Worm (Caenorhabditis elegans): Measurements from ENCODE around the gene F13B12.7.

The F13B12.7 gene

DNA sequence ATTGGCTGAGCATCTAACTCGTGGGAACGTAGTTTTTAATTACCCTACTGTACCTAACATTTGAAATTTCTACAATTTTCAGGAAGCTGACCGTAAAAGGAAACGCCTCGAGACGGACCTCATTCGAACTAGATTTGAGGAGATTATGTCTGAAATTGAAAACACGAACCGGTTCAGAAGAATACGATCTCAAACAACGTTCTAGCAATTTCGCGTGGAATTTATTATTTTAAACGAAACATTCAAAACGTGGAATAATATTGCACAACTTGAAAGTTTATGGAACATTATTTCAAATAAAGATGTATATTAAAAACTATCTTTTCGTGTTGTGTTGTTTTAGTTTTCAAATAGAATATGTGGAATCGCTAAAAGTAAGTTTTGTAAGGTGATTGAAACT, at the start of gene F13B12.7:
TSS of gene F13B12.7 (plus strand) at position 301 of the 400 bp plus-strand sequence.
- no peak for TF ChIP-seq nhr-84 (tag; optimal IDR thresholded peaks at IDR 0.05)
- TF ChIP-seq nhr-85 (tag) = no peak
- no peak for TF ChIP-seq egl-27 (tag; optimal IDR thresholded peaks at IDR 0.05)
- no peak for TF ChIP-seq C34B4.2 (tag; optimal IDR thresholded peaks at IDR 0.05)
- TF ChIP-seq fkh-8 (tag; optimal IDR thresholded peaks at IDR 0.05) = no peak
- no peak for TF ChIP-seq vab-15 (tag; optimal IDR thresholded peaks at IDR 0.05)
- TF ChIP-seq nhr-20 (tag; optimal IDR thresholded peaks at IDR 0.05) = no peak
- no peak for TF ChIP-seq ztf-11 (tag; optimal IDR thresholded peaks at IDR 0.05)
- no peak for TF ChIP-seq zip-4 (GFP tag; optimal IDR thresholded peaks at IDR 0.05)
- no peak for TF ChIP-seq mdl-1 (tag; optimal IDR thresholded peaks at IDR 0.05)
- no peak for TF ChIP-seq zag-1 (tag; optimal IDR thresholded peaks at IDR 0.05)
- no peak for TF ChIP-seq tlp-1 (tag; optimal IDR thresholded peaks at IDR 0.05)
- no peak for TF ChIP-seq nhr-90 (tag; optimal IDR thresholded peaks at IDR 0.05; ENCODE audit: poor library complexity)
- no peak for TF ChIP-seq irx-1 (tag; optimal IDR thresholded peaks at IDR 0.05)
- no peak for TF ChIP-seq lin-15B (tag; optimal IDR thresholded peaks at IDR 0.05)
- no peak for TF ChIP-seq unc-62 (GFP tag; optimal IDR thresholded peaks at IDR 0.05)
- TF ChIP-seq ces-1 (GFP tag; optimal IDR thresholded peaks at IDR 0.05) = no peak
- no peak for TF ChIP-seq ceh-8 (GFP tag; optimal IDR thresholded peaks at IDR 0.05)

- TF ChIP-seq aly-2 (tag; optimal IDR thresholded peaks at IDR 0.05) = no peak
These were observed 48.8 kb upstream of the F13B12.7 start, which contains the start of gene R10H10.4 for ce11 chrIV:10394858-10395257. Gene R10H10.4 (minus strand): TSS chrIV:10394958.

DNA sequence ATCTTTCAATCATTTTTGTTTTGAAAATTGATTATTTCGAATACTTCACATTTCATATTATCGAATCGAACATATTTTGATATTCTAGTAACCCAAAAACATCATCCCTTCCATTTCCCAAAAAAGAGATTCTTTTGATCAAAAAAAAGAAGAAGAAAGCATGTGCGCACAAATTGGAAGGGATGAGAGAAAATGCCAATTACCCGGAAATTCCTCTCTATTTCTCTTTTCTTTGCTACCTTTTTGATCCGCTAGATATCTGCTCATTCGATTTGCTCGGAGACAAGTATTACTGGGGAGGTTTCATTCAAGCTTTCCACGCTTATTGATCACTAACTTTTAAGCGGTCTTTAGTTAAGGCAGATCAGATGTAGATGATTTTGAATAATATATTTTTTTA, 46.8 kb upstream of the F13B12.7 start:
- TF ChIP-seq pag-3 (tag; optimal IDR thresholded peaks at IDR 0.05; ENCODE audit: borderline replicate concordance, insufficient read depth) (no peak), skn-1 (tag; optimal IDR thresholded peaks at IDR 0.05) (no peak), dsc-1 (tag; optimal IDR thresholded peaks at IDR 0.05) (peak; percentile 54), C34B4.2 (tag; optimal IDR thresholded peaks at IDR 0.05) (no peak), lin-14 (GFP tag; optimal IDR thresholded peaks at IDR 0.05) (peak; percentile 77), xbp-1 (tag; optimal IDR thresholded peaks at IDR 0.05) (no peak), fkh-8 (tag; optimal IDR thresholded peaks at IDR 0.05) (peak; percentile 44), nhr-11 (tag; optimal IDR thresholded peaks at IDR 0.05) (no peak), sup-37 (GFP tag; optimal IDR thresholded peaks at IDR 0.05) (no peak), lin-13 (GFP tag; optimal IDR thresholded peaks at IDR 0.05) (no peak), elt-3 (tag; optimal IDR thresholded peaks at IDR 0.05) (no peak), nhr-47 (tag; optimal IDR thresholded peaks at IDR 0.05) (peak; percentile 14), zip-4 (GFP tag; optimal IDR thresholded peaks at IDR 0.05) (no peak), nhr-85 (tag) (no peak), isw-1 (GFP tag; IDR thresholded peaks at IDR 0.05) (no peak), ama-1 (optimal IDR thresholded peaks at IDR 0.05) (no peak), elt-2 (tag; optimal IDR thresholded peaks at IDR 0.05) (no peak), hlh-17 (GFP tag; optimal IDR thresholded peaks at IDR 0.05; ENCODE audit: borderline replicate concordance) (no peak), hlh-4 (tag; optimal IDR thresholded peaks at IDR 0.05) (no peak), fkh-10 (GFP tag; optimal IDR thresholded peaks at IDR 0.05) (peak; percentile 63), zag-1 (tag; optimal IDR thresholded peaks at IDR 0.05) (no peak), nhr-71 (tag; optimal IDR thresholded peaks at IDR 0.05) (peak; percentile 24), egl-13 (tag; optimal IDR thresholded peaks at IDR 0.05) (no peak), vab-15 (tag; optimal IDR thresholded peaks at IDR 0.05) (no peak), nhr-77 (tag; optimal IDR thresholded peaks at IDR 0.05) (no peak), tbx-2 (tag; optimal IDR thresholded peaks at IDR 0.05) (peak; percentile 3), mef-2 (tag; optimal IDR thresholded peaks at IDR 0.05) (no peak)

Data from whole organism, L1 larva.